Worm (Caenorhabditis elegans) whole organism, L4 larva: ENCODE measurements around the gene clc-11.

ENCODE experiments used
- F10B5.3 ChIP-seq: sonication (generic microtip); optimal IDR thresholded peaks from 2 replicates; lab custom pipeline; 2016; ENCODE audit warnings: mild to moderate bottlenecking, missing genetic modification characterization, missing compliant biosample characterization
- F26F4.8 ChIP-seq: fragments of 200-800 bp; sonication (Bioruptor generic); conservative IDR thresholded peaks from 2 replicates; pipeline ENCODE4 v1.3.6; 2022; ENCODE audit warnings: missing genetic modification characterization, missing compliant biosample characterization
- F44E2.7 ChIP-seq: fragments of 200-800 bp; sonication (Bioruptor generic); IDR thresholded peaks from 2 replicates; pipeline ENCODE4 v2.1.2; 2022; ENCODE audit warnings: missing genetic modification characterization, missing compliant biosample characterization
- Y75B8A.6 ChIP-seq: fragments of 200-800 bp; sonication (Bioruptor generic); IDR thresholded peaks from 2 replicates; pipeline ENCODE4 v1.3.6; 2022; ENCODE audit warnings: missing genetic modification reagents, missing genetic modification characterization, missing compliant biosample characterization
- ama-1 ChIP-seq: fragments of 150-350 bp; optimal IDR thresholded peaks from 2 replicates; lab custom pipeline; 2014; ENCODE audit warnings: inconsistent platforms, mixed read lengths
- ceh-20 ChIP-seq: fragments of 200-800 bp; sonication (Bioruptor generic); IDR thresholded peaks from 2 replicates; pipeline ENCODE4 v1.3.6; 2022; ENCODE audit warnings: missing genetic modification reagents, missing genetic modification characterization, missing compliant biosample characterization
- ceh-44 ChIP-seq: fragments of 200-800 bp; sonication (Bioruptor generic); IDR thresholded peaks from 2 replicates; pipeline ENCODE4 v1.3.6; 2022; ENCODE audit warnings: missing genetic modification reagents, missing genetic modification characterization, missing compliant biosample characterization
- ces-1 ChIP-seq: fragments of 150-350 bp; sonication (generic microtip); optimal IDR thresholded peaks from 4 replicates; lab custom pipeline; 2014; ENCODE audit warnings: missing biosample characterization, missing genetic modification reagents, missing genetic modification characterization
- cey-2 ChIP-seq: sonication (generic microtip); optimal IDR thresholded peaks from 3 replicates; lab custom pipeline; 2017; ENCODE audit warnings: missing genetic modification characterization, mild to moderate bottlenecking, missing compliant biosample characterization, antibody characterized with exemption, borderline replicate concordance; ENCODE audit not compliant: insufficient read depth
- daf-12 ChIP-seq: fragments of 150-350 bp; optimal IDR thresholded peaks from 2 replicates; lab custom pipeline; 2014; ENCODE audit warnings: missing biosample characterization, missing genetic modification reagents, missing genetic modification characterization
- daf-16 ChIP-seq, 3 experiments: sonication (generic microtip); optimal IDR thresholded peaks; 2 replicates each; lab custom pipeline; 2016 to 2017; ENCODE audit warnings: missing genetic modification characterization in 3 of 3, missing genetic modification reagents in 3 of 3, mild to moderate bottlenecking in 2 of 3, missing compliant biosample characterization in 2 of 3, missing biosample characterization in 1 of 3, moderate library complexity in 1 of 3
- dmd-6 ChIP-seq: fragments of 200-800 bp; sonication (Bioruptor generic); IDR thresholded peaks from 2 replicates; pipeline ENCODE4 v1.3.6; 2022; ENCODE audit warnings: missing genetic modification reagents, missing genetic modification characterization, missing compliant biosample characterization
- dve-1 ChIP-seq: sonication (generic microtip); optimal IDR thresholded peaks from 2 replicates; lab custom pipeline; 2017; ENCODE audit warnings: antibody characterized with exemption, mild to moderate bottlenecking, missing genetic modification characterization, missing compliant biosample characterization; ENCODE audit not compliant: insufficient read depth
- hlh-11 ChIP-seq: fragments of 200-800 bp; sonication (Bioruptor generic); optimal IDR thresholded peaks from 2 replicates; lab custom pipeline; 2018; ENCODE audit warnings: mild to moderate bottlenecking, missing genetic modification characterization, missing compliant biosample characterization
- hmg-1.1 ChIP-seq: fragments of 200-800 bp; sonication (Bioruptor generic); IDR thresholded peaks from 2 replicates; pipeline ENCODE4 v1.3.6; 2022; ENCODE audit warnings: missing genetic modification reagents, missing genetic modification characterization, missing compliant biosample characterization
- lsy-2 ChIP-seq, 2 experiments: fragments of 150-350 bp in 1 of 2; sonication (generic microtip) in 1 of 2; optimal IDR thresholded peaks; 2 replicates each; lab custom pipeline; 2014 to 2017; ENCODE audit warnings: missing biosample characterization in 2 of 2, missing genetic modification characterization in 2 of 2
- madf-9 ChIP-seq: fragments of 200-800 bp; sonication (Bioruptor generic); conservative IDR thresholded peaks from 2 replicates; pipeline ENCODE4 v1.3.6; 2022; ENCODE audit warnings: missing genetic modification reagents, missing genetic modification characterization, missing compliant biosample characterization
- mdl-1 ChIP-seq, 2 experiments: fragments of 150-350 bp in 1 of 2; sonication (generic microtip) in 1 of 2; optimal IDR thresholded peaks; 2 replicates each; lab custom pipeline; 2014 to 2017; ENCODE audit warnings: missing biosample characterization in 2 of 2, missing genetic modification characterization in 2 of 2
- mxl-2 ChIP-seq: fragments of 200-800 bp; sonication (Bioruptor generic); conservative IDR thresholded peaks from 2 replicates; pipeline ENCODE4 v1.3.6; 2022; ENCODE audit warnings: missing genetic modification reagents, missing genetic modification characterization, missing compliant biosample characterization
- mxl-3 ChIP-seq: fragments of 200-800 bp; sonication (Bioruptor generic); optimal IDR thresholded peaks from 2 replicates; lab custom pipeline; 2018; ENCODE audit warnings: mild to moderate bottlenecking, missing genetic modification characterization, missing compliant biosample characterization
- nhr-111 ChIP-seq: fragments of 200-800 bp; sonication (Bioruptor generic); optimal IDR thresholded peaks from 2 replicates; lab custom pipeline; 2018; ENCODE audit warnings: mild to moderate bottlenecking, missing genetic modification characterization, missing compliant biosample characterization
- nhr-237 ChIP-seq: sonication (generic microtip); optimal IDR thresholded peaks from 2 replicates; lab custom pipeline; 2017; ENCODE audit warnings: missing biosample characterization, missing genetic modification characterization
- nhr-25 ChIP-seq: sonication (generic microtip); optimal IDR thresholded peaks from 2 replicates; lab custom pipeline; 2017; ENCODE audit warnings: missing genetic modification characterization, mild to moderate bottlenecking, missing compliant biosample characterization, antibody characterized with exemption, moderate library complexity, borderline replicate concordance; ENCODE audit not compliant: insufficient read depth
- nhr-28 ChIP-seq: fragments of 150-350 bp; optimal IDR thresholded peaks from 2 replicates; lab custom pipeline; 2014; ENCODE audit warnings: missing biosample characterization, missing genetic modification characterization
- nhr-42 ChIP-seq: fragments of 200-800 bp; sonication (Bioruptor generic); IDR thresholded peaks from 2 replicates; pipeline ENCODE4 v1.3.6; 2022; ENCODE audit warnings: missing genetic modification characterization, missing compliant biosample characterization
- nhr-77 ChIP-seq: fragments of 150-350 bp; optimal IDR thresholded peaks from 2 replicates; lab custom pipeline; 2014; ENCODE audit warnings: missing biosample characterization, missing genetic modification characterization
- php-3 ChIP-seq: fragments of 200-800 bp; sonication (Bioruptor generic); IDR thresholded peaks from 2 replicates; pipeline ENCODE4 v1.3.6; 2022; ENCODE audit warnings: missing genetic modification reagents, missing genetic modification characterization, missing compliant biosample characterization
- rbr-2 ChIP-seq: sonication (generic microtip); optimal IDR thresholded peaks from 2 replicates; lab custom pipeline; 2016; ENCODE audit warnings: missing genotype, missing genetic modification characterization, missing compliant biosample characterization
- saeg-2 ChIP-seq: fragments of 200-800 bp; sonication (Bioruptor generic); IDR thresholded peaks from 2 replicates; pipeline ENCODE4 v1.3.6; 2022; ENCODE audit warnings: missing genetic modification reagents, missing genetic modification characterization, missing compliant biosample characterization
- skn-1 ChIP-seq: fragments of 150-350 bp; optimal IDR thresholded peaks from 2 replicates; lab custom pipeline; 2014; ENCODE audit warnings: missing biosample characterization, missing genetic modification characterization
- spr-1 ChIP-seq: sonication (generic microtip); optimal IDR thresholded peaks from 2 replicates; lab custom pipeline; 2016; ENCODE audit warnings: mild to moderate bottlenecking, missing genetic modification characterization, missing compliant biosample characterization
- tag-97 ChIP-seq: fragments of 200-800 bp; sonication (Bioruptor generic); IDR thresholded peaks from 2 replicates; pipeline ENCODE4 v1.3.6; 2022; ENCODE audit warnings: missing genetic modification characterization, missing compliant biosample characterization
- unc-39 ChIP-seq: sonication (generic microtip); optimal IDR thresholded peaks from 2 replicates; lab custom pipeline; 2017; ENCODE audit warnings: missing biosample characterization, missing genetic modification characterization
- unc-62 ChIP-seq, 3 experiments: fragments of 150-350 bp in 1 of 3; sonication (generic microtip); optimal IDR thresholded peaks in 2 of 3; peaks in 1 of 3; 1 replicate in 1 of 3; 2 replicates in 2 of 3; lab custom pipeline; 2014 to 2017; ENCODE audit warnings: missing biosample characterization in 3 of 3, missing genetic modification characterization in 3 of 3, missing genetic modification reagents in 3 of 3, missing genotype in 1 of 3
- zag-1 ChIP-seq: fragments of 150-350 bp; optimal IDR thresholded peaks from 2 replicates; lab custom pipeline; 2014; ENCODE audit warnings: missing biosample characterization, missing genetic modification characterization
- zfp-3 ChIP-seq: fragments of 200-800 bp; sonication (Bioruptor generic); conservative IDR thresholded peaks from 2 replicates; pipeline ENCODE4 v1.3.6; 2022; ENCODE audit warnings: missing genetic modification reagents, missing genetic modification characterization, missing compliant biosample characterization
- zip-2 ChIP-seq: fragments of 150-350 bp; optimal IDR thresholded peaks from 2 replicates; lab custom pipeline; 2014; ENCODE audit warnings: missing biosample characterization, missing genetic modification characterization

The clc-11 gene

ce11 chrV:16099441-16099840, 40.0 kb downstream of the clc-11 start, which contains the start of gene str-7:
Gene str-7, minus strand, starts transcription at chrV:16099541.
- TF ChIP-seq nhr-77 (tag; lab: Kevin White, UChicago), result no peak
- TF ChIP-seq ces-1 (GFP tag; lab: Kevin White, UChicago), result no peak
- TF ChIP-seq nhr-111 (GFP tag; lab: Kevin White, UChicago), result no peak
- no peak for TF ChIP-seq ceh-44 (GFP tag; lab: Robert Waterston, UW)
- no peak for TF ChIP-seq F44E2.7 (GFP tag; lab: Robert Waterston, UW)
- TF ChIP-seq zag-1 (tag; lab: Kevin White, UChicago), result no peak
- TF ChIP-seq lsy-2 (tag; optimal IDR thresholded peaks at IDR 0.05; lab: Kevin White, UChicago), result no peak
- TF ChIP-seq zfp-3 (GFP tag; lab: Robert Waterston, UW), result no peak
- no peak for TF ChIP-seq nhr-237 (tag; lab: Kevin White, UChicago)
- no peak for TF ChIP-seq unc-62 (GFP tag; optimal IDR thresholded peaks at IDR 0.05 in 1 of 2; lab: Kevin White, UChicago)
- no peak for TF ChIP-seq unc-62 (tag; optimal IDR thresholded peaks at IDR 0.05; lab: Kevin White, UChicago)
- no peak for TF ChIP-seq skn-1 (tag; lab: Kevin White, UChicago)
- TF ChIP-seq mxl-2 (GFP tag; lab: Robert Waterston, UW), result no peak
- TF ChIP-seq hlh-11 (tag; lab: Kevin White, UChicago), result no peak
- no peak for TF ChIP-seq rbr-2
- no peak for TF ChIP-seq dmd-6
- TF ChIP-seq F26F4.8, result no peak
- no peak for TF ChIP-seq mxl-3
- TF ChIP-seq tag-97, result no peak

ce11 chrV:16094862-16095261, 44.6 kb downstream of the clc-11 start:
- TF ChIP-seq nhr-28 (tag; lab: Kevin White, UChicago) (peak; percentile 97), ama-1 (lab: Kevin White, UChicago) (no peak), dve-1 (peak; percentile 11), Y75B8A.6 (GFP tag; lab: Robert Waterston, UW) (no peak), daf-16 (GFP tag; optimal IDR thresholded peaks at IDR 0.05; lab: Kevin White, UChicago) (no peak), daf-16 (tag; optimal IDR thresholded peaks at IDR 0.05; lab: Kevin White, UChicago) (peak; percentile 66), unc-62 (GFP tag; optimal IDR thresholded peaks at IDR 0.05 in 1 of 2; lab: Kevin White, UChicago) (peak in 1 of 2 experiments; percentile 94), unc-62 (tag; optimal IDR thresholded peaks at IDR 0.05; lab: Kevin White, UChicago) (no peak)

ce11 chrV:16094284-16094683, 45.1 kb downstream of the clc-11 start, which contains the start of gene F22B8.7:
Gene F22B8.7, plus strand, starts transcription at chrV:16094584.
- TF ChIP-seq mdl-1 (tag; optimal IDR thresholded peaks at IDR 0.05; lab: Kevin White, UChicago) (no peak), unc-39 (tag; lab: Kevin White, UChicago) (no peak), cey-2 (tag; lab: Kevin White, UChicago) (no peak), php-3 (GFP tag; lab: Robert Waterston, UW) (no peak), zip-2 (tag; lab: Kevin White, UChicago) (no peak), nhr-42 (GFP tag; lab: Robert Waterston, UW) (no peak), daf-12 (tag; lab: Kevin White, UChicago) (no peak), spr-1 (tag; lab: Kevin White, UChicago) (no peak), madf-9 (GFP tag; lab: Robert Waterston, UW) (no peak), F10B5.3 (tag; lab: Kevin White, UChicago) (no peak), hmg-1.1 (GFP tag; lab: Robert Waterston, UW) (no peak), ceh-20 (GFP tag; lab: Robert Waterston, UW) (no peak), nhr-25 (tag; lab: Kevin White, UChicago) (no peak), saeg-2 (GFP tag; lab: Robert Waterston, UW) (no peak)
